Worm (Caenorhabditis elegans) whole organism, L2 larva: ENCODE results near the gene dct-16.

Experiments
- F13H6.1 ChIP-seq: sonication (generic microtip); optimal IDR thresholded peaks from 2 replicates; lab custom pipeline; 2016; ENCODE audit warnings: missing genetic modification characterization, missing compliant biosample characterization
- ZK546.5 ChIP-seq: sonication (generic microtip); optimal IDR thresholded peaks from 2 replicates; lab custom pipeline; 2017; ENCODE audit warnings: missing biosample characterization, missing genetic modification characterization
- ceh-82 ChIP-seq: fragments of 150-350 bp; optimal IDR thresholded peaks from 2 replicates; lab custom pipeline; 2014; ENCODE audit warnings: missing biosample characterization, missing genetic modification characterization
- lin-39 ChIP-seq: fragments of 150-350 bp; optimal IDR thresholded peaks from 2 replicates; lab custom pipeline; 2014; ENCODE audit warnings: missing biosample characterization, missing genetic modification reagents, missing genetic modification characterization
- nhr-12 ChIP-seq: fragments of 150-350 bp; optimal IDR thresholded peaks from 2 replicates; lab custom pipeline; 2014; ENCODE audit warnings: missing biosample characterization, missing genetic modification characterization
- nhr-6 ChIP-seq: fragments of 150-350 bp; optimal IDR thresholded peaks from 2 replicates; lab custom pipeline; 2014; ENCODE audit warnings: missing biosample characterization, missing genetic modification characterization
- skn-1 ChIP-seq: sonication (generic microtip); optimal IDR thresholded peaks from 2 replicates; lab custom pipeline; 2017; ENCODE audit warnings: missing biosample characterization, missing genetic modification characterization
- snpc-4 ChIP-seq: fragments of 150-350 bp; optimal IDR thresholded peaks from 2 replicates; lab custom pipeline; 2014; ENCODE audit warnings: missing biosample characterization, missing genetic modification characterization
- unc-62 ChIP-seq: fragments of 150-350 bp; optimal IDR thresholded peaks from 2 replicates; lab custom pipeline; 2014; ENCODE audit warnings: missing biosample characterization, missing genetic modification reagents, missing genetic modification characterization

- no peak for TF ChIP-seq snpc-4 (tag; lab: Kevin White, UChicago)
- TF ChIP-seq F13H6.1 (tag; lab: Kevin White, UChicago) = no peak
- no peak for TF ChIP-seq ZK546.5 (tag; lab: Kevin White, UChicago)
- TF ChIP-seq ceh-82 = no peak
- TF ChIP-seq nhr-6 (tag; lab: Kevin White, UChicago) = no peak
- no peak for TF ChIP-seq skn-1 (tag; lab: Kevin White, UChicago)
- TF ChIP-seq nhr-12 (tag; lab: Kevin White, UChicago) = no peak
- no peak for TF ChIP-seq lin-39 (tag; lab: Kevin White, UChicago)
- TF ChIP-seq unc-62 (GFP tag; lab: Kevin White, UChicago) = no peak
Measured at ce11 chrV:20499642-20500041, 785 bp upstream of the dct-16 start.
